Worm (Caenorhabditis elegans): ENCODE measurements around the gene sur-7.

DNA sequence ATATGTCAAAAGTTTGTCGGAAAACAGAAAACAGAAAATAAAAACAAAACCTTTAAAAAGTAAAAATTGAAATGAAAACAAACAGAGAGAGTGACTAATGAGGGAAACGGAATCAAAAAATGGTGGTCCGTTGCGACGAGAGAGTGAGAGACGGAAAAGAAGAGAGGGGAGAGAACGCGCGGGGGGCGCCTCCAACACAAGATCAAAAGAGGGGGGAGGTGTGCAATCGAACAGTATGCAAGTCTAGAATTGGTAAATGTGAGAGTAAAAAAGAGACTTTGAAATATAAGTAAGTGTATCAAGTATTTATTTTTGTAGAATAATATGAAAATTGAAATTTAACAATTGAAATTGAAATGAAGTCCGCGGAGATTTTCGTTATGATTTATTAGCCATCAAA lies 42.0 kb downstream of the sur-7 start:
- no peak for TF ChIP-seq ztf-23 (GFP tag; IDR thresholded peaks at IDR 0.05)
- TF ChIP-seq flt-1 (GFP tag; IDR thresholded peaks at IDR 0.05), result no peak
- TF ChIP-seq T22C8.4 (GFP tag; IDR thresholded peaks at IDR 0.05), result no peak
- no peak for TF ChIP-seq tab-1 (GFP tag; IDR thresholded peaks at IDR 0.05)
- no peak for TF ChIP-seq med-1 (GFP tag; optimal IDR thresholded peaks at IDR 0.05; ENCODE audit: insufficient read depth)
